Worm (Caenorhabditis elegans): ENCODE results near the gene T26H5.4.
"Not testable (repeated sequence)": the region's sequence is repeated elsewhere in the genome, so short reads cannot be mapped to it uniquely, and the experiment has no call there.

The T26H5.4 gene

ce11 chrV:15431322-15432052 lies 17.0 kb downstream of the T26H5.4 start (continued):
- TF ChIP-seq dox-1 (GFP tag; IDR thresholded peaks at IDR 0.05) (no peak), attf-6 (GFP tag; IDR thresholded peaks at IDR 0.05) (no peak), ztf-6 (GFP tag; IDR thresholded peaks at IDR 0.05) (peak; percentile 63; the same call in 1 of the 2 replicates), madf-8 (GFP tag; conservative IDR thresholded peaks at IDR 0.05) (no peak), F55B11.4 (tag; optimal IDR thresholded peaks at IDR 0.05; ENCODE audit: borderline replicate concordance, insufficient read depth) (peak; percentile 20), aptf-2 (GFP tag; conservative IDR thresholded peaks at IDR 0.05) (0 out of 2 replicates have a peak, but pooled peaks have one; percentile 61), F57A8.1 (GFP tag; optimal IDR thresholded peaks at IDR 0.05) (no peak), athp-1 (tag; optimal IDR thresholded peaks at IDR 0.05) (no peak), T26A5.8 (tag; optimal IDR thresholded peaks at IDR 0.05) (no peak), fkh-3 (tag; optimal IDR thresholded peaks at IDR 0.05) (no peak), rec-8 (tag; optimal IDR thresholded peaks at IDR 0.05) (no peak), lin-26 (GFP tag; IDR thresholded peaks at IDR 0.05) (no peak), lin-35 (GFP tag; optimal IDR thresholded peaks at IDR 0.05) (no peak), egl-18 (GFP tag; IDR thresholded peaks at IDR 0.05) (no peak), bed-2 (GFP tag; IDR thresholded peaks at IDR 0.05) (no peak), nfya-2 (GFP tag; IDR thresholded peaks at IDR 0.05) (0 out of 2 replicates have a peak, but pooled peaks have one; percentile 35), bed-1 (GFP tag; IDR thresholded peaks at IDR 0.05) (0 out of 2 replicates have a peak, but pooled peaks have one; percentile 12), aptf-3 (GFP tag; IDR thresholded peaks at IDR 0.05) (no peak), nfya-1 (tag; optimal IDR thresholded peaks at IDR 0.05; ENCODE audit: borderline replicate concordance, insufficient read depth) (no peak), F57C9.4 (tag; optimal IDR thresholded peaks at IDR 0.05) (no peak), dpl-1 (GFP tag; optimal IDR thresholded peaks at IDR 0.05) (no peak)

ce11 chrV:15429125-15429524 lies 19.4 kb downstream of the T26H5.4 start:
- TF ChIP-seq hsf-1 (GFP tag; IDR thresholded peaks at IDR 0.05): peak; percentile 68; the same call in 1 of the 2 replicates
- TF ChIP-seq ztf-25 (GFP tag; IDR thresholded peaks at IDR 0.05): peak; percentile 87; the same call in 1 of the 2 replicates
- TF ChIP-seq tbp1 (GFP tag; optimal IDR thresholded peaks at IDR 0.05): peak; percentile 86
- TF ChIP-seq cebp-2 (GFP tag; IDR thresholded peaks at IDR 0.05): peak; percentile 76; the same call in 1 of the 2 replicates
- TF ChIP-seq aptf-3 (GFP tag; IDR thresholded peaks at IDR 0.05): 0 out of 2 replicates have a peak, but pooled peaks have one; percentile 56
- TF ChIP-seq rpc-1 (optimal IDR thresholded peaks at IDR 0.05): not testable (repeated sequence)
- peak; percentile 58 for TF ChIP-seq rpc-1 (tag; optimal IDR thresholded peaks at IDR 0.05)
- peak; percentile 64 for TF ChIP-seq B0261.1 (tag; optimal IDR thresholded peaks at IDR 0.05)
- 0 out of 2 replicates have a peak, but pooled peaks have one; percentile 13 for TF ChIP-seq let-526 (GFP tag; IDR thresholded peaks at IDR 0.05)
- TF ChIP-seq Y53F4B.3 (GFP tag; IDR thresholded peaks at IDR 0.05): peak; percentile 49; the same call in 1 of the 2 replicates

- TF ChIP-seq lsl-1 (GFP tag; optimal IDR thresholded peaks at IDR 0.05): no peak
- no peak for TF ChIP-seq attf-5 (GFP tag; optimal IDR thresholded peaks at IDR 0.05)
- no peak for TF ChIP-seq cebp-2 (GFP tag; IDR thresholded peaks at IDR 0.05)
- TF ChIP-seq ceh-91 (GFP tag; IDR thresholded peaks at IDR 0.05): no peak
- no peak for TF ChIP-seq athp-1 (tag; optimal IDR thresholded peaks at IDR 0.05)
- no peak for TF ChIP-seq K12H6.12 (tag; optimal IDR thresholded peaks at IDR 0.05)
- TF ChIP-seq pbrm-1 (GFP tag; IDR thresholded peaks at IDR 0.05): no peak
These were observed 21.6 kb downstream of the T26H5.4 start, which contains the start of gene fbxa-209 for ce11 chrV:15426944-15427343. TSS of gene fbxa-209 (minus strand) at chrV:15427044.
